Fruit fly (Drosophila melanogaster) whole organism, larva: ENCODE results near the gene Jon65Aiv.

ENCODE experiments used
- noc ChIP-seq: fragments of 200-800 bp; sonication (Bioruptor generic); optimal IDR thresholded peaks from 3 replicates; lab custom pipeline; 2019; ENCODE audit warnings: missing biosample characterization, mild to moderate bottlenecking, missing genetic modification characterization, moderate library complexity

Jon65Aiv gene

dm6 chr3L:6038720-6039205, at the start of gene Jon65Aiv:
Gene Jon65Aiv (plus strand): TSS chr3L:6039155.
- peak; percentile 62 for TF ChIP-seq noc (tag; lab: Kevin White, UChicago)

DNA sequence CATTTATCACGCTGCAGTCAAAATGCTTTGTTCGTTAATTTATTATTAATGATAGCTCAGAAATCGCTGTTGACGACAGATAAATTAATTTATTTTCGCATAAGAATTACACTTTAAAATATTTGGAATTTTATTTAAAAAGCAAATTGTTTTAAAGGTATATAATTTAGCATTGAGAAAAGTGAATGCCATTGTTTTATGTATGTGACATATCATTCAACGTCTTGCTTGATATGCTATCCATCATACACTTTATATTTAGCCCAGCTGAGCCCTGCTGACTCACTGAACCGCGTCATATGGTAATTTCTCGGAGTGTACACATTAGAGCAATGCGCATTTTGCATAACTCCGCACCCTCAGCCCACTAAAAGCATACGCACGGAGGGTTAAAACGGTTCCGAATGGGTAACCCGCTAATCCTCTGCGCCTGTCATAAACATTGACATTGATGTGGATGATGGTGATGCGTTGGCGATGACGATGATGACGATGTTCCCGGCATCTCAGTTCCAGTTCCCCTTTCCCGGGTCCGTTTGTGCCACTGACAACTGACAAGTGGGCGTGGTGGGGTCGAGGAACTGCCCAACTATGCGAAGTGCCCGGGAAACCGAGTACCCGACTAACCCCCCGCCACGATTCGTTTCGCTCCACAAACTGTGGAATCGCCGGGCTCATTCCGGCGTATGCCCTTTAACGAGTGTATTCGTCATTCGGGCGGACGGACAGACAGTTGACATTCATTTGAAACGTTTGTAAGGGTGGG, 49.4 kb upstream of the Jon65Aiv start:
- TF ChIP-seq noc (tag; lab: Kevin White, UChicago), result no peak

- no peak for TF ChIP-seq noc (tag; lab: Kevin White, UChicago)
These were observed 46.7 kb upstream of the Jon65Aiv start for dm6 chr3L:5992249-5992648.

dm6 chr3L:5992916-5993315, 46.0 kb upstream of the Jon65Aiv start:
- TF ChIP-seq noc (tag; lab: Kevin White, UChicago), result no peak

dm6 chr3L:5993701-5994499, 45.1 kb upstream of the Jon65Aiv start:
- no peak for TF ChIP-seq noc (tag; lab: Kevin White, UChicago)

DNA sequence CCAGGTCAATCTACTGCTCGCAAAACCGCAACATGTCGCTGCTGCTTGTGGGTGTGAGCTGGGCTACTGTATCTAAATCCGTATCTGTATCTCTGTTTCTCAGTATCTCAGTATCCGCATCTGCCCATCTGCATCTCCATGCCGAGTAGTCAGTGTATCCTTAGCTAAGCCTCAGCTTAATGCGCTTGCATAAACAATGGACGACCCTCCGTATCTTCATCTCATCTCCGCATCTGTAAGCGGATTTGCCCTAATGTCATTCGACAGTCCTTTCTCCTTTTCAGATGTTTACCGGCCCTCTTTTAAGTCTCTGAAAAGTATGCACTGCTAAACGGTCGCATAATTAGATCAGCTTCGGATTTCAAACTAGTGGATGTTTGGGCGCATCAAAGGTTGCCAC, 42.4 kb upstream of the Jon65Aiv start:
- no peak for TF ChIP-seq noc (tag; lab: Kevin White, UChicago)

DNA sequence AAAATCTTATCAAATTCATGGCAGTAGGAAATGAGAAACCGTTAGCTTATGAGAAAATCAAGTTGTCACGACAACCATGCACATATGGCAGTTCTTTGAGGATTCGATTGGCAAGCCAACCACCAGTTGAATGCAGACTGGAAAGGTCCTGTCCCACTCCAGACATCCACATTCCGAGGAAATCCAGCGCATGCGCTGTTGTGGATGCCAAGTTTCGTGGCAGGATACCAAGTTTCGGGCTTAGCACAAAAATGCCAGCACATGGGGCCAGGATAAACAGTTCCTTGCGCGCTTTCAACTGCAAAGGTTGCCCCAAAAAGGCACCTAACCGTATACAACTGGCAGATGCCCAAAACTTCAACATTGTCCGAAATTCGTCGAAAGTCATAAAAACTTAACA, 42.0 kb upstream of the Jon65Aiv start, which contains the start of gene PVRAP:
PVRAP (plus strand) TSS at position 273 of the 400 bp plus-strand sequence.
- TF ChIP-seq noc (tag; lab: Kevin White, UChicago), result no peak

DNA sequence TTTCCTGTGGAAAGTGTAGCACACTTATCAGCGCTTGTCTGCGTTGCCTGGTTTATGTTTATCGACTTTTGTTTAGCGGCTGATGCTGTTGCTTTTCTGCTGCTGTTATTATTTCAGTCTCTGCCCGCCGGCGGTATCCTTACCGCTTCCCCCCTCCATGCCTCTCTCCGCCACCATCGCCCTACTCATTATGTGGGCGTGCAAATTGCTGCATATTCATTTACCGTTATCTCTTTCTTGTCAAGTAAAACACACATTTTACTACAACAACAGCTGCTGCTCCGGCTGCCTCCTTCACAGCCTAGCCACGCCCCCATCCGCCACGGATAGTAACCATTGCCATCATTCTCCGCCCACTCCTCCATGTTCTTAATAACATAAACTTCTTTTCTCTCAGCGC, 39.1 kb upstream of the Jon65Aiv start:
- no peak for TF ChIP-seq noc (tag; lab: Kevin White, UChicago)

dm6 chr3L:6000938-6001337, 38.0 kb upstream of the Jon65Aiv start:
- no peak for TF ChIP-seq noc (tag; lab: Kevin White, UChicago)

- no peak for TF ChIP-seq noc (tag; lab: Kevin White, UChicago)
These were observed 28.0 kb upstream of the Jon65Aiv start, which contains the start of gene alphaKap4 for dm6 chr3L:6010921-6011320. Gene alphaKap4 (minus strand): TSS chr3L:6011021.

- no peak for TF ChIP-seq noc (tag; lab: Kevin White, UChicago)
These were observed 26.0 kb upstream of the Jon65Aiv start for dm6 chr3L:6012950-6013349.

DNA sequence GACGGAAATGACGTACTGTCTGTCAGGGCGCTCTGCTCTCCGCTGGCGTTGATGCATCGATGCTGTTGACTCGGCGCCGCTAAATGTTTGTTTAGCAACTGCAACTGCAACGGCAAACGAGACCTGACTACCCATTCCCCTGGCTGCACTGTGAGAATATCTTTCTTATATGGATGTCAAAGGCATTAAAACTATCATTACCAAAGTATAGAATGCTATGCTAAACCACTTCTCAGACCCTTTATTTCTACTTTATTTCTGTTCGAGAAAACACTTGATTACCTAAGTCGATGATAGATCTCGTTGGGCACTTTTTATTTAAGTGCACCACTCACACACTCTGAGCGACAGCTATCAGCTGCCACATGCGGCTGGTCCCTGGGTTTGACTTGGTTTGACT, 16.8 kb upstream of the Jon65Aiv start:
- TF ChIP-seq noc (tag; lab: Kevin White, UChicago), result no peak

DNA sequence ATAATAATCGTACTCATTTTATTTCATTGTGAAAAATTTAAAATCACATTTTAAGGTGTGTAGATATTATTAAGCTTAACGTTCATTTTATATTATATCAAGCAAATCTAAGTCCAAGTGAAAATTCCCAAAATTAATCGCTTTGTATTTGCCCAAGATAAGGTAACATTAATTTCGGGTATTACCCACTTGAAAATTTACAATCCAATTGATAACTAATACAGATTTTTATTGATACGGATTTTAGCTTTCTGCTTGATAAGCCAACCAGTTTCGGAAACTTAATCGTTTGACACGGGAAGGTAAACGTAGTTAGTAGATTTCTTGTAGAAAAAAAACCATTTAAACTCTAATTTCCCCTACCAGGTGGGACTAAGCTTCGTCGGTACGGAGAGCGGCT, 5.9 kb upstream of the Jon65Aiv start:
- TF ChIP-seq noc (tag; lab: Kevin White, UChicago), result no peak

DNA sequence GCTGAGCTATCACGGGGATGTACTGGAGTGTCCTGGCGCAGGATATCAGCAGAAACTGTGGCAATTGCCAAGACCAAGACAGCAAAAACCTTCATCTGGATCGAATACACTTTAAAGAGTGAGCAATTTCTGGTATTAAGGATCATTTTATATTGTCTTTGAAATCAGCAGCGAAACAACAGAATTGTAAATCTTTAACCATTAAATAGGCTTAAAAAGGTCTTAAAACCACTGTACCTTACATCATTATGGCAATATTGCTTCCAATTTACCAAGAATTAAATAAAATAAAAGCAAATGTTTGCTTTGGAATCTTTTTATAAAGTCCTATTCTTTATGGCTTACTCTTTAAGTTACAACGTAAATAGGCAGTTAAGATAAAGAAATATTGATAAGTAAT, 4.4 kb upstream of the Jon65Aiv start, which contains the start of gene CG10477:
CG10477 (minus strand) TSS at position 101 of the 400 bp plus-strand sequence.
- TF ChIP-seq noc (tag; lab: Kevin White, UChicago), result no peak

dm6 chr3L:6034916-6035315, 4.0 kb upstream of the Jon65Aiv start, which contains the start of gene yip7:
Gene yip7 (plus strand): TSS chr3L:6035216.
- TF ChIP-seq noc (tag; lab: Kevin White, UChicago), result no peak

- TF ChIP-seq noc (tag; lab: Kevin White, UChicago), result no peak
These were observed 2.8 kb upstream of the Jon65Aiv start for dm6 chr3L:6036141-6036540.
